Fruit fly (Drosophila melanogaster) whole organism, embryonic: ENCODE measurements around the gene CG17139.

Source experiments
- Aef1 ChIP-seq: fragments of 200-800 bp; sonication (Bioruptor generic); IDR thresholded peaks from 3 replicates; pipeline ENCODE4 v1.3.6; 2022; ENCODE audit warnings: missing biosample characterization, missing genetic modification characterization
- BEAF-32 ChIP-seq: fragments of 200-800 bp; sonication (Bioruptor generic); optimal IDR thresholded peaks from 3 replicates; lab custom pipeline; 2017; ENCODE audit warnings: missing biosample characterization, missing genetic modification characterization, mild to moderate bottlenecking, moderate library complexity, missing genetic modification reagents
- CG10543 ChIP-seq: fragments of 200-800 bp; sonication (Bioruptor generic); optimal IDR thresholded peaks from 3 replicates; lab custom pipeline; 2017; ENCODE audit warnings: missing biosample characterization, mild to moderate bottlenecking, missing genetic modification characterization, moderate library complexity
- CG12155 ChIP-seq: fragments of 200-800 bp; sonication (Bioruptor generic); optimal IDR thresholded peaks from 3 replicates; lab custom pipeline; 2016; ENCODE audit warnings: missing biosample characterization, missing genetic modification characterization
- CG14710 ChIP-seq: fragments of 200-800 bp; sonication (Bioruptor generic); optimal IDR thresholded peaks from 3 replicates; lab custom pipeline; 2019; ENCODE audit warnings: missing biosample characterization, mild to moderate bottlenecking, missing genetic modification characterization, moderate library complexity
- CG15696 ChIP-seq: fragments of 200-800 bp; sonication (Bioruptor generic); optimal IDR thresholded peaks from 2 replicates; lab custom pipeline; 2019; ENCODE audit warnings: missing biosample characterization, mild to moderate bottlenecking, missing genetic modification characterization, moderate library complexity
- CG1603 ChIP-seq: fragments of 200-800 bp; sonication (Bioruptor generic); optimal IDR thresholded peaks from 2 replicates; lab custom pipeline; 2019; ENCODE audit warnings: missing biosample characterization, mild to moderate bottlenecking, missing genetic modification characterization, moderate library complexity
- CG17829 ChIP-seq: fragments of 200-800 bp; optimal IDR thresholded peaks from 2 replicates; lab custom pipeline; 2019; ENCODE audit warnings: missing biosample characterization, mild to moderate bottlenecking, missing genetic modification characterization, moderate library complexity
- CG2875 ChIP-seq: fragments of 200-800 bp; sonication (Bioruptor generic); optimal IDR thresholded peaks from 2 replicates; lab custom pipeline; 2017; ENCODE audit warnings: missing biosample characterization, mild to moderate bottlenecking, missing genetic modification characterization, missing genetic modification reagents
- CG31224 ChIP-seq: fragments of 200-800 bp; sonication (Bioruptor generic); IDR thresholded peaks from 2 replicates; pipeline ENCODE4 v1.3.6; 2022; ENCODE audit warnings: missing biosample characterization, missing genetic modification characterization
- CG3995 ChIP-seq: fragments of 200-800 bp; sonication (Bioruptor generic); optimal IDR thresholded peaks from 3 replicates; lab custom pipeline; 2016; ENCODE audit warnings: missing biosample characterization, missing genetic modification characterization
- CG4617 ChIP-seq: fragments of 200-800 bp; sonication (Bioruptor generic); optimal IDR thresholded peaks from 3 replicates; lab custom pipeline; 2016; ENCODE audit warnings: missing biosample characterization, missing genetic modification characterization, borderline replicate concordance
- CG4820 ChIP-seq: fragments of 200-800 bp; sonication (Bioruptor generic); optimal IDR thresholded peaks from 3 replicates; lab custom pipeline; 2016; ENCODE audit warnings: missing biosample characterization, missing genetic modification characterization
- CG6689 ChIP-seq: fragments of 200-800 bp; sonication (Bioruptor generic); IDR thresholded peaks from 2 replicates; pipeline ENCODE4 v1.3.6; 2022; ENCODE audit warnings: missing biosample characterization, missing genetic modification characterization
- CG7556 ChIP-seq: fragments of 200-800 bp; sonication (Bioruptor generic); optimal IDR thresholded peaks from 2 replicates; lab custom pipeline; 2017; ENCODE audit warnings: missing biosample characterization, mild to moderate bottlenecking, missing genetic modification characterization
- CG7928 ChIP-seq: fragments of 200-800 bp; sonication (Bioruptor generic); optimal IDR thresholded peaks from 2 replicates; lab custom pipeline; 2017; ENCODE audit warnings: missing biosample characterization, mild to moderate bottlenecking, missing genetic modification characterization
- CG9797 ChIP-seq: fragments of 200-800 bp; sonication (Bioruptor generic); optimal IDR thresholded peaks from 3 replicates; lab custom pipeline; 2018; ENCODE audit warnings: missing biosample characterization, mild to moderate bottlenecking, missing genetic modification characterization
- Camta ChIP-seq: fragments of 200-800 bp; sonication (Bioruptor generic); optimal IDR thresholded peaks from 2 replicates; lab custom pipeline; 2016; ENCODE audit warnings: missing biosample characterization, missing genetic modification characterization
- Chrac-16 ChIP-seq: fragments of 200-800 bp; sonication (Bioruptor generic); optimal IDR thresholded peaks from 3 replicates; lab custom pipeline; 2016; ENCODE audit warnings: missing biosample characterization, missing genetic modification characterization
- CoRest ChIP-seq: fragments of 200-800 bp; sonication (Bioruptor generic); optimal IDR thresholded peaks from 3 replicates; lab custom pipeline; 2018; ENCODE audit warnings: missing biosample characterization, mild to moderate bottlenecking, missing genetic modification characterization, moderate library complexity
- Dbx ChIP-seq: fragments of 200-800 bp; sonication (Bioruptor generic); IDR thresholded peaks from 3 replicates; pipeline ENCODE4 v1.3.6; 2022; ENCODE audit warnings: missing biosample characterization, missing genetic modification characterization
- Dek ChIP-seq: fragments of 200-800 bp; sonication (Bioruptor generic); optimal IDR thresholded peaks from 3 replicates; lab custom pipeline; 2019; ENCODE audit warnings: missing biosample characterization, mild to moderate bottlenecking, missing genetic modification characterization, moderate library complexity
- Hmr ChIP-seq: fragments of 200-800 bp; sonication (Bioruptor generic); optimal IDR thresholded peaks from 3 replicates; lab custom pipeline; 2017; ENCODE audit warnings: mild to moderate bottlenecking, missing biosample characterization, missing genetic modification reagents, missing genetic modification characterization
- Hr3 ChIP-seq: fragments of 200-800 bp; sonication (Bioruptor generic); optimal IDR thresholded peaks from 3 replicates; lab custom pipeline; 2016; ENCODE audit warnings: missing biosample characterization, missing genetic modification characterization
- Hr51 ChIP-seq, 2 experiments: fragments of 200-800 bp; sonication (Bioruptor generic); optimal IDR thresholded peaks; 2 replicates in 1 of 2; 3 replicates in 1 of 2; lab custom pipeline; 2016 to 2018; ENCODE audit warnings: missing biosample characterization in 2 of 2, missing genetic modification characterization in 2 of 2, mild to moderate bottlenecking in 1 of 2, moderate library complexity in 1 of 2
- Lim3 ChIP-seq: fragments of 200-800 bp; sonication (Bioruptor generic); IDR thresholded peaks from 2 replicates; pipeline ENCODE4 v1.3.6; 2022; ENCODE audit warnings: missing biosample characterization, missing genetic modification characterization
- MBD-R2 ChIP-seq: fragments of 200-800 bp; sonication (Bioruptor generic); IDR thresholded peaks from 2 replicates; pipeline ENCODE4 v1.3.6; 2022; ENCODE audit warnings: missing biosample characterization, missing genetic modification characterization
- Med ChIP-seq: fragments of 200-800 bp; sonication (Bioruptor generic); peaks from one replicate; lab custom pipeline; 2016; ENCODE audit warnings: missing biosample characterization, missing genetic modification characterization, mild to moderate bottlenecking, inconsistent platforms, moderate library complexity
- NC2β ChIP-seq: fragments of 200-800 bp; sonication (Bioruptor generic); optimal IDR thresholded peaks from 2 replicates; lab custom pipeline; 2016; ENCODE audit warnings: missing biosample characterization, missing genetic modification characterization
- Spps ChIP-seq: fragments of 200-800 bp; sonication (Bioruptor generic); optimal IDR thresholded peaks from 2 replicates; lab custom pipeline; 2018; ENCODE audit warnings: missing biosample characterization, mild to moderate bottlenecking, missing genetic modification characterization
- Vsx1 ChIP-seq: fragments of 200-800 bp; sonication (Bioruptor generic); optimal IDR thresholded peaks from 2 replicates; lab custom pipeline; 2017; ENCODE audit warnings: missing biosample characterization, mild to moderate bottlenecking, missing genetic modification characterization, missing genetic modification reagents
- al ChIP-seq: fragments of 200-800 bp; sonication (Bioruptor generic); IDR thresholded peaks from 2 replicates; pipeline ENCODE4 v1.3.6; 2022; ENCODE audit warnings: missing biosample characterization, missing genetic modification characterization
- cg ChIP-seq: fragments of 200-800 bp; sonication (Bioruptor generic); optimal IDR thresholded peaks from 3 replicates; lab custom pipeline; 2019; ENCODE audit warnings: missing biosample characterization, mild to moderate bottlenecking, missing genetic modification characterization, moderate library complexity
- ci ChIP-seq: fragments of 200-800 bp; sonication (Bioruptor generic); IDR thresholded peaks from 3 replicates; pipeline ENCODE4 v1.3.6; 2022; ENCODE audit warnings: missing biosample characterization, missing genetic modification characterization
- da ChIP-seq: fragments of 200-800 bp; sonication (Bioruptor generic); optimal IDR thresholded peaks from 2 replicates; lab custom pipeline; 2016; ENCODE audit warnings: missing biosample characterization, missing genetic modification characterization
- dm ChIP-seq: fragments of 200-800 bp; sonication (Bioruptor generic); optimal IDR thresholded peaks from 3 replicates; lab custom pipeline; 2016; ENCODE audit warnings: missing biosample characterization, missing genetic modification characterization
- gce ChIP-seq: fragments of 200-800 bp; sonication (Bioruptor generic); IDR thresholded peaks from 3 replicates; pipeline ENCODE4 v1.3.6; 2022; ENCODE audit warnings: missing biosample characterization, missing genetic modification characterization
- gcm2 ChIP-seq: fragments of 200-800 bp; sonication (Bioruptor generic); optimal IDR thresholded peaks from 2 replicates; lab custom pipeline; 2016; ENCODE audit warnings: missing biosample characterization, missing genetic modification characterization
- ham ChIP-seq: fragments of 200-800 bp; sonication (Bioruptor generic); IDR thresholded peaks from 2 replicates; pipeline ENCODE4 v1.3.6; 2022; ENCODE audit warnings: missing biosample characterization, missing genetic modification characterization
- jumu ChIP-seq: fragments of 200-800 bp; sonication (Bioruptor generic); optimal IDR thresholded peaks from 3 replicates; lab custom pipeline; 2016; ENCODE audit warnings: missing biosample characterization, missing genetic modification characterization
- ken ChIP-seq: fragments of 200-800 bp; sonication (Bioruptor generic); IDR thresholded peaks from 3 replicates; pipeline ENCODE4 v1.3.6; 2022; ENCODE audit warnings: missing biosample characterization, missing genetic modification characterization
- knrl ChIP-seq: fragments of 200-800 bp; sonication (Bioruptor generic); IDR thresholded peaks from 3 replicates; pipeline ENCODE4 v1.3.6; 2022; ENCODE audit warnings: missing biosample characterization, missing genetic modification characterization; ENCODE audit not compliant: partially characterized antibody
- nerfin-1 ChIP-seq: fragments of 200-800 bp; sonication (Bioruptor generic); optimal IDR thresholded peaks from 3 replicates; lab custom pipeline; 2019; ENCODE audit warnings: missing biosample characterization, mild to moderate bottlenecking, missing genetic modification characterization, moderate library complexity
- pho ChIP-seq: fragments of 200-800 bp; sonication (Bioruptor generic); optimal IDR thresholded peaks from 2 replicates; lab custom pipeline; 2016; ENCODE audit warnings: missing biosample characterization, missing genetic modification characterization
- pzg ChIP-seq: fragments of 200-800 bp; sonication (Bioruptor generic); optimal IDR thresholded peaks from 3 replicates; lab custom pipeline; 2018; ENCODE audit warnings: missing biosample characterization, mild to moderate bottlenecking, missing genetic modification characterization, moderate library complexity
- shn ChIP-seq: fragments of 200-800 bp; sonication (Bioruptor generic); optimal IDR thresholded peaks from 3 replicates; lab custom pipeline; 2016; ENCODE audit warnings: missing biosample characterization, missing genetic modification characterization
- sima ChIP-seq: fragments of 200-800 bp; sonication (Bioruptor generic); optimal IDR thresholded peaks from 2 replicates; lab custom pipeline; 2016; ENCODE audit warnings: missing biosample characterization, missing genetic modification characterization
- ssp ChIP-seq: fragments of 200-800 bp; sonication (Bioruptor generic); IDR thresholded peaks from 2 replicates; pipeline ENCODE4 v1.3.6; 2022; ENCODE audit warnings: missing biosample characterization, missing genetic modification characterization
- tin ChIP-seq: fragments of 200-800 bp; sonication (Bioruptor generic); optimal IDR thresholded peaks from 3 replicates; lab custom pipeline; 2016; ENCODE audit warnings: missing biosample characterization, missing genetic modification characterization
- unpg ChIP-seq: fragments of 200-800 bp; sonication (Bioruptor generic); optimal IDR thresholded peaks from 3 replicates; lab custom pipeline; 2018; ENCODE audit warnings: missing biosample characterization, mild to moderate bottlenecking, missing genetic modification characterization, moderate library complexity

The CG17139 gene

dm6 chr2L:10856328-10856942 lies 11.0 kb upstream of the CG17139 start, which contains the start of gene Dnz1 (continued):
- TF ChIP-seq jumu (peak; percentile 36), Hr3 (GFP tag; lab: Kevin White, UChicago) (peak; percentile 53), al (GFP tag; lab: Robert Waterston, UW) (peak; percentile 39), CG14710 (tag; lab: Kevin White, UChicago) (peak; percentile 43), CG1603 (tag; lab: Kevin White, UChicago) (peak; percentile 42), cg (no peak), ssp (peak; percentile 51), nerfin-1 (peak; percentile 36), CG4820 (GFP tag; lab: Kevin White, UChicago) (peak; percentile 20), unpg (peak; percentile 39), CG10543 (GFP tag; lab: Kevin White, UChicago) (peak; percentile 8), CG9797 (peak; percentile 50), Dek (tag; lab: Kevin White, UChicago) (peak; percentile 39), dm (no peak), Dbx (GFP tag; lab: Robert Waterston, UW) (peak; percentile 49; the same call in 2 of the 3 replicates), pho (GFP tag; lab: Kevin White, UChicago) (peak; percentile 26), CG6689 (GFP tag; lab: Robert Waterston, UW) (peak; percentile 40; the same call in 1 of the 2 replicates), Aef1 (GFP tag; lab: Robert Waterston, UW) (peak; percentile 27; the same call in 2 of the 3 replicates), pzg (peak; percentile 31), tin (GFP tag; lab: Kevin White, UChicago) (peak; percentile 27), CG7928 (GFP tag; lab: Kevin White, UChicago) (peak; percentile 34), CG17829 (peak; percentile 63), NC2β (GFP tag; lab: Kevin White, UChicago) (no peak), CG3995 (GFP tag; lab: Kevin White, UChicago) (peak; percentile 34), ham (GFP tag; lab: Robert Waterston, UW) (no peak), CG7556 (peak; percentile 16), CoRest (tag; lab: Kevin White, UChicago) (peak; percentile 52), gcm2 (GFP tag; lab: Kevin White, UChicago) (no peak), Vsx1 (GFP tag; lab: Kevin White, UChicago) (no peak), Hr51 (GFP tag; optimal IDR thresholded peaks at IDR 0.05; lab: Kevin White, UChicago) (peak in 1 of 2 experiments; percentile 58), shn (GFP tag; lab: Kevin White, UChicago) (no peak), knrl (GFP tag; lab: Robert Waterston, UW) (no peak), CG31224 (GFP tag; lab: Robert Waterston, UW) (peak; percentile 17; the same call in 1 of the 2 replicates), gce (GFP tag; lab: Robert Waterston, UW) (no peak; the same call in 2 of the 3 replicates), BEAF-32 (GFP tag; lab: Kevin White, UChicago) (peak; percentile 5), Spps (tag; lab: Kevin White, UChicago) (no peak), CG4617 (peak; percentile 39), da (GFP tag; lab: Kevin White, UChicago) (no peak), CG12155 (GFP tag; lab: Kevin White, UChicago) (peak; percentile 56), Lim3 (GFP tag; lab: Robert Waterston, UW) (no peak), Camta (peak; percentile 3), sima (GFP tag; lab: Kevin White, UChicago) (no peak), ci (GFP tag; lab: Robert Waterston, UW) (peak; percentile 62; the same call in 2 of the 3 replicates), MBD-R2 (GFP tag; lab: Robert Waterston, UW) (peak; percentile 67), Hmr (GFP tag; lab: Kevin White, UChicago) (peak; percentile 61), Chrac-16 (GFP tag; lab: Kevin White, UChicago) (peak; percentile 52), Med (GFP tag; lab: Kevin White, UChicago) (peak; percentile 75), CG2875 (GFP tag; lab: Kevin White, UChicago) (no peak), ken (peak; percentile 63; the same call in 1 of the 3 replicates), CG15696 (tag; lab: Kevin White, UChicago) (peak; percentile 34)
